Fruit fly (Drosophila melanogaster): ENCODE data around the gene Mtch.
A peak's percentile ranks its signal among the peaks of the same experiment; 100 is the strongest.

The Mtch gene

DNA sequence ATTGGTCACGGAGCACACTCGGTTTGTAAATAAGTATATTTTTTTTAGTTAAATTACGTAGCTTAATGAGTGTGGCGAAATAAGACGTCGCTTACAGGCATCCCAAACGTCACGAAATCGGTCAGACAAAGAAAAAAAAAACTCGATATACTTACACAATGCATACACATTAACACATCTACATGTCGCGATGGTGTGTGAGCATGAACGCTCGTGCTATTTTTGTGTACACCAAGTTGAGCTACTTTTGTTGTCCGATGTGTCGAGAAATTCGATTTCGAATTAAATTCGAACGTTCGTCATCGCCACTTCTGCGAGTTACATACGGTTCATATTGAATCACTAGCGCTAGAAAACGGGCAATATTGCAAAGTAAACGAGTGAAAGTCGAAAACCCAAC, 40.7 kb downstream of the Mtch start:
- TF ChIP-seq cyc (GFP tag; optimal IDR thresholded peaks at IDR 0.05) (no peak), Eip78C (GFP tag) (no peak), acj6 (GFP tag; optimal IDR thresholded peaks at IDR 0.05) (no peak), CG8119 (GFP tag; IDR thresholded peaks at IDR 0.05) (no peak), Hr39 (GFP tag; optimal IDR thresholded peaks at IDR 0.05) (no peak), eg (GFP tag; IDR thresholded peaks at IDR 0.05) (no peak), CG6163 (GFP tag; IDR thresholded peaks at IDR 0.05) (no peak), CG7368 (GFP tag; optimal IDR thresholded peaks at IDR 0.05) (no peak), CG6276 (GFP tag; optimal IDR thresholded peaks at IDR 0.05) (no peak), vri (GFP tag; optimal IDR thresholded peaks at IDR 0.05) (peak; percentile 6), fd85E (GFP tag; optimal IDR thresholded peaks at IDR 0.05) (no peak), Eip93F (GFP tag; optimal IDR thresholded peaks at IDR 0.05) (peak; percentile 12), CG8319 (GFP tag; optimal IDR thresholded peaks at IDR 0.05) (no peak), CG16779 (tag; optimal IDR thresholded peaks at IDR 0.05) (no peak), svp (GFP tag) (peak; percentile 42), CG6808 (GFP tag; optimal IDR thresholded peaks at IDR 0.05) (no peak), CG9139 (GFP tag; optimal IDR thresholded peaks at IDR 0.05) (no peak), salr (GFP tag; optimal IDR thresholded peaks at IDR 0.05) (no peak), CG15336 (GFP tag; IDR thresholded peaks at IDR 0.05) (0 out of 2 replicates have a peak, but pooled peaks have one; percentile 14), spab (GFP tag; optimal IDR thresholded peaks at IDR 0.05) (no peak), CG10669 (GFP tag; optimal IDR thresholded peaks at IDR 0.05) (no peak)

DNA sequence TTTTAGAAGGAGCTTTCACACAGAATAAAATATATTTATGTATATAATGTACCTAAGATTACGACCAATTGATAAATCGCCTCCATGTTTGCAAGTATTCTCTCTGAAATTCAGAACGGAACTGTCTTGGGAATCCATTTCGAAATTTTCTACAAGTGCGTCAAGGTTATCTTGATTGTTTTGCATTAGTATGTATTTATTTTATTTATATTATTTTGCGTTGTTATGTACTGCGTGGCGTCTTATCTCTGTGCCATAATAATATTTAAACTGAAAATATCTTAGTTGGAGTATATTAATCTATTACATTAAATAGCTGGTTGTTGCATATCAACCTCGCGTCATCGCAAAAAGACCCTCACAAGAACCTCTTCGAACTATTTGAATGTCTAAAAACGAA, 47.1 kb downstream of the Mtch start, which contains the start of gene CG42846:
Gene CG42846, minus strand, starts transcription at position 101 of the 400 bp plus-strand sequence.
- no peak for TF ChIP-seq Blimp-1 (GFP tag; optimal IDR thresholded peaks at IDR 0.05)
- TF ChIP-seq Ets96B (tag; optimal IDR thresholded peaks at IDR 0.05): no peak
- TF ChIP-seq esn (GFP tag; optimal IDR thresholded peaks at IDR 0.05): no peak
- no peak for TF ChIP-seq OdsH (GFP tag; optimal IDR thresholded peaks at IDR 0.05)
- no peak for TF ChIP-seq salr (GFP tag; optimal IDR thresholded peaks at IDR 0.05)
- TF ChIP-seq CG8319 (GFP tag; optimal IDR thresholded peaks at IDR 0.05): no peak
- TF ChIP-seq CG10631 (GFP tag; optimal IDR thresholded peaks at IDR 0.05): no peak
- no peak for TF ChIP-seq CG11902 (GFP tag; optimal IDR thresholded peaks at IDR 0.05)
- no peak for TF ChIP-seq CG16779 (tag; optimal IDR thresholded peaks at IDR 0.05)
- TF ChIP-seq CG6163 (GFP tag; IDR thresholded peaks at IDR 0.05): no peak
- TF ChIP-seq Hr38 (GFP tag; optimal IDR thresholded peaks at IDR 0.05): no peak
- no peak for TF ChIP-seq fd85E (GFP tag; optimal IDR thresholded peaks at IDR 0.05)
- TF ChIP-seq CG10669 (GFP tag; optimal IDR thresholded peaks at IDR 0.05): no peak
- no peak for TF ChIP-seq Met (GFP tag; optimal IDR thresholded peaks at IDR 0.05)

DNA sequence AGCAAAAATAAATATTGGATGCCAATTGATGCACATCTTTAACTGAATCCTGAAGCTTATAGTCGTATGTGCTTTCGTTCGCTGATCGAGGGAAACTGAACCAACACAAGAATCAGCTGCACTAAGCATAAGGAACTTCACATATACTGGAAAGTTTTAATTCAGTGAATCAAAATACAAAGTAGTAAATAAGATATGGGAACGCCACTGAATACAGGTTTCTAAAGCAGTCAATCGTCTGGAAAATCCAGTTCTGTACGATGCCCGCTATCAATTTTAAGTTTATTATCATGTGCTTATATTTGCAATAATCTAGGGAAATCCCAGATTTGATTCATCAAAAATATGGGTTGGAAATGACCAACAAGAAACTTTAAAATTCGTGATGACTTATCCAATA, 47.8 kb downstream of the Mtch start, which contains the start of gene CG34454:
Gene CG34454, minus strand, starts transcription at position 84 of the 400 bp plus-strand sequence.
- TF ChIP-seq CG6163 (GFP tag; IDR thresholded peaks at IDR 0.05) (no peak), dsx (GFP tag; optimal IDR thresholded peaks at IDR 0.05; ENCODE audit: poor library complexity, severe bottlenecking) (peak; percentile 92)

DNA sequence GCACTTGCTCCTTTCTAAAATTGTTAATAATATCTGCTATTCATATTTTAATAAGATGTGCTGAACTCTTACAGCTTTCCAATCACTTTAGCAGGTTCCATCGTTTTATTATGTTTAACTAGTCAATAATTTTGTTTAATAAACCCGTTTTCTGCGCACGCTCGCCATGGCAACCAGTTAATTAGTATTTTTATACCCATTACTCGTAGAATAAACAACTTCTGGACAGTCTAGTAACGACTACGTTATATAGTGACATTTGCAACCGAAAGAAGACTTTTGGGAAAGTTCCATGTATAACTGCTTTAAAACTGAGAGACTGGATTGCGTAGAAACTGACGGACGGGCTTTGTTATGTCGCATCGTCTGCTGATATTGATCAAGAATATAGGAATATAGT, 48.8 kb downstream of the Mtch start, which contains the start of gene CG34453:
Gene CG34453, minus strand, starts transcription at position 101 of the 400 bp plus-strand sequence.
- no peak for TF ChIP-seq CG6808 (GFP tag; optimal IDR thresholded peaks at IDR 0.05)
- TF ChIP-seq Eip78C (GFP tag): no peak
- no peak for TF ChIP-seq Hr39 (GFP tag; optimal IDR thresholded peaks at IDR 0.05)
- TF ChIP-seq net (GFP tag; optimal IDR thresholded peaks at IDR 0.05): no peak
- TF ChIP-seq achi (GFP tag; optimal IDR thresholded peaks at IDR 0.05): no peak
- TF ChIP-seq CG31627 (GFP tag; optimal IDR thresholded peaks at IDR 0.05): no peak
- no peak for TF ChIP-seq ss (GFP tag; optimal IDR thresholded peaks at IDR 0.05)
- TF ChIP-seq CG3032 (tag; optimal IDR thresholded peaks at IDR 0.05): no peak
- no peak for TF ChIP-seq topi (GFP tag; optimal IDR thresholded peaks at IDR 0.05)
- no peak for TF ChIP-seq Hr4 (GFP tag; optimal IDR thresholded peaks at IDR 0.05)
- no peak for TF ChIP-seq lz (GFP tag; optimal IDR thresholded peaks at IDR 0.05)
- no peak for TF ChIP-seq CG8119 (GFP tag; IDR thresholded peaks at IDR 0.05)
- no peak for TF ChIP-seq Ets21C (GFP tag; optimal IDR thresholded peaks at IDR 0.05)
- TF ChIP-seq Sox102F (GFP tag; optimal IDR thresholded peaks at IDR 0.05): no peak
- no peak for TF ChIP-seq CG9139 (GFP tag; optimal IDR thresholded peaks at IDR 0.05)
- no peak for TF ChIP-seq Gug (GFP tag; IDR thresholded peaks at IDR 0.05)

Data from whole organism, prepupa.